Fruit fly (Drosophila melanogaster): ENCODE results near the gene CG9016.

The CG9016 gene

dm6 chr2L:5879363-5879934, 44.0 kb downstream of the CG9016 start, which contains the start of gene rau (continued):
- TF ChIP-seq danr (GFP tag; IDR thresholded peaks at IDR 0.05) (peak; percentile 47), CG15601 (tag; optimal IDR thresholded peaks at IDR 0.05) (peak; percentile 69), CG6689 (GFP tag; IDR thresholded peaks at IDR 0.05) (peak; percentile 79), CG12942 (GFP tag; optimal IDR thresholded peaks at IDR 0.05) (peak; percentile 20), Sin3A (optimal IDR thresholded peaks at IDR 0.05) (no peak), Med (GFP tag) (peak; percentile 87), cwo (GFP tag; optimal IDR thresholded peaks at IDR 0.05) (peak; percentile 72), CG11504 (tag; optimal IDR thresholded peaks at IDR 0.05) (peak; percentile 70), chn (GFP tag; optimal IDR thresholded peaks at IDR 0.05) (peak; percentile 79), kay (GFP tag; optimal IDR thresholded peaks at IDR 0.05) (peak; percentile 33), Fer3 (tag; optimal IDR thresholded peaks at IDR 0.05) (peak; percentile 56), sd (tag; optimal IDR thresholded peaks at IDR 0.05) (peak; percentile 57), Dip3 (GFP tag; optimal IDR thresholded peaks at IDR 0.05) (peak; percentile 33), B-H2 (GFP tag; optimal IDR thresholded peaks at IDR 0.05) (peak; percentile 65), maf-S (GFP tag; optimal IDR thresholded peaks at IDR 0.05) (peak; percentile 28), trem (tag; optimal IDR thresholded peaks at IDR 0.05) (peak; percentile 63), twi (tag; optimal IDR thresholded peaks at IDR 0.05) (peak; percentile 60), ATbp (GFP tag; optimal IDR thresholded peaks at IDR 0.05) (peak; percentile 73), seq (GFP tag; IDR thresholded peaks at IDR 0.05) (no peak; the same call in 1 of the 2 replicates), CG13287 (GFP tag; IDR thresholded peaks at IDR 0.05; ENCODE audit: partially characterized antibody) (no peak), CG7839 (tag; optimal IDR thresholded peaks at IDR 0.05) (peak; percentile 75), CG6854 (GFP tag; optimal IDR thresholded peaks at IDR 0.05) (peak; percentile 72), fru (optimal IDR thresholded peaks at IDR 0.05) (no peak), CG8290 (GFP tag; optimal IDR thresholded peaks at IDR 0.05) (peak; percentile 63), CG8290 (tag; optimal IDR thresholded peaks at IDR 0.05) (peak in 1 of 2 experiments; percentile 50), CG7963 (GFP tag; IDR thresholded peaks at IDR 0.05; ENCODE audit: partially characterized antibody) (0 out of 3 replicates have a peak, but pooled peaks have one; percentile 40), dan (GFP tag; IDR thresholded peaks at IDR 0.05) (no peak), CG15479 (GFP tag; optimal IDR thresholded peaks at IDR 0.05) (no peak), CG11398 (GFP tag; optimal IDR thresholded peaks at IDR 0.05) (peak; percentile 31), Oli (tag; optimal IDR thresholded peaks at IDR 0.05) (peak; percentile 72), CG5953 (GFP tag; IDR thresholded peaks at IDR 0.05) (no peak), BtbVII (GFP tag; optimal IDR thresholded peaks at IDR 0.05) (peak; percentile 55), kni (GFP tag; optimal IDR thresholded peaks at IDR 0.05) (peak; percentile 95), otp (GFP tag; IDR thresholded peaks at IDR 0.05) (0 out of 3 replicates have a peak, but pooled peaks have one; percentile 17), zen2 (GFP tag; IDR thresholded peaks at IDR 0.05; ENCODE audit: partially characterized antibody) (no peak; the same call in 2 of the 3 replicates), CG11247 (GFP tag; IDR thresholded peaks at IDR 0.05) (peak; percentile 16; the same call in 1 of the 2 replicates), ERR (GFP tag; optimal IDR thresholded peaks at IDR 0.05) (no peak), CG2199 (GFP tag; IDR thresholded peaks at IDR 0.05) (peak; percentile 84; the same call in 2 of the 3 replicates), CG1792 (GFP tag; optimal IDR thresholded peaks at IDR 0.05) (no peak), Meics (GFP tag; optimal IDR thresholded peaks at IDR 0.05) (peak; percentile 82), CG3281 (GFP tag; optimal IDR thresholded peaks at IDR 0.05) (peak; percentile 76), bsh (GFP tag; optimal IDR thresholded peaks at IDR 0.05) (peak; percentile 32 to 62), ac (GFP tag; optimal IDR thresholded peaks at IDR 0.05) (peak; percentile 41), kah (GFP tag; optimal IDR thresholded peaks at IDR 0.05) (peak; percentile 51), lmd (GFP tag; IDR thresholded peaks at IDR 0.05) (peak; percentile 70; the same call in 1 of the 2 replicates), CG11560 (tag; IDR thresholded peaks at IDR 0.05) (no peak), ewg (GFP tag; optimal IDR thresholded peaks at IDR 0.05) (peak; percentile 60), prd (optimal IDR thresholded peaks at IDR 0.05) (no peak), prd (GFP tag; IDR thresholded peaks at IDR 0.05) (peak; percentile 81), H2.0 (GFP tag; IDR thresholded peaks at IDR 0.05) (peak; percentile 36; the same call in 1 of the 2 replicates), pum (GFP tag; optimal IDR thresholded peaks at IDR 0.05) (no peak)

Data from whole organism, embryonic.